Fruit fly (Drosophila melanogaster) whole organism: Measurements from ENCODE around the gene CG42656.

Experiments used
- EcR ChIP-seq, 2 experiments: fragments of >200 bp; optimal IDR thresholded peaks; 2 replicates each; lab custom pipeline; 2017; ENCODE audit warnings: missing biosample characterization in 2 of 2, missing genetic modification characterization in 2 of 2, missing genetic modification reagents in 2 of 2
- usp ChIP-seq: fragments of >200 bp; optimal IDR thresholded peaks from 2 replicates; lab custom pipeline; 2017; ENCODE audit warnings: missing biosample characterization, missing genetic modification characterization, mixed read lengths

DNA sequence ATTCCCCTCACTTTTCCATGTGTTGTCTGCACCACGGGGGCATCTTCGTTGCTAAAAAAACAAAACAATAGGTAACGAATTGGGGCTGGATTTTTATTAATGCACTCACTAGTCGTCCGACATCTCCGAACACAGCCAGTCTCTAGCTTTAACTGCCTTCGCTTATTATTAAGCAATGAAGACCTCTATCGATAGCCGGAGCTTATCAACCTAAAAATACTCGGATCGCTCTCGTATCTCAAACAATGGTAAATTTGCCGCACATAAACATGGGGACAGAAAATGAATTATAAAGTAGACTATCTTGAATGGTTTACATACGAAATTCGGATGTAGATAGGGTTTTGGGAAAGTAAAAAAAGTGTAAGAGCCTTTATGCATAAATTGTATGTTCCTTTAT lies 45.4 kb upstream of the CG42656 start, which contains the start of gene alpha-Est4:
- TF ChIP-seq usp, result no peak
- TF ChIP-seq EcR (GFP tag; optimal IDR thresholded peaks at IDR 0.05; lab: Kevin White, UChicago), result no peak
